Fruit fly (Drosophila melanogaster): ENCODE measurements around the gene CG4101.

dm6 chr3L:16587994-16588622, 24.2 kb upstream of the CG4101 start:
- TF ChIP-seq psq (optimal IDR thresholded peaks at IDR 0.05), result no peak
- TF ChIP-seq insv (optimal IDR thresholded peaks at IDR 0.05), result no peak
- no peak for TF ChIP-seq Sin3A (optimal IDR thresholded peaks at IDR 0.05)
- no peak for TF ChIP-seq Myc (optimal IDR thresholded peaks at IDR 0.05)
- TF ChIP-seq h (optimal IDR thresholded peaks at IDR 0.05), result no peak
- no peak for TF ChIP-seq ttk (optimal IDR thresholded peaks at IDR 0.05)

Data from Kc167 (cell line).